Fruit fly (Drosophila melanogaster) whole organism, embryonic: ENCODE data around the gene CG14694.

Experiments used
- ATbp ChIP-seq: fragments of 200-800 bp; sonication (Bioruptor generic); optimal IDR thresholded peaks from 2 replicates; lab custom pipeline; 2017; ENCODE audit warnings: missing biosample characterization, mild to moderate bottlenecking, missing genetic modification characterization, missing genetic modification reagents
- Atf3 ChIP-seq: fragments of 200-800 bp; sonication (Bioruptor generic); optimal IDR thresholded peaks from 3 replicates; lab custom pipeline; 2016; ENCODE audit warnings: missing biosample characterization, missing genetic modification characterization
- CG11093 ChIP-seq: fragments of 200-800 bp; sonication (Bioruptor generic); IDR thresholded peaks from 3 replicates; pipeline ENCODE4 v1.3.6; 2022; ENCODE audit warnings: missing biosample characterization, missing genetic modification characterization
- CG11560 ChIP-seq: fragments of 200-800 bp; sonication (Bioruptor generic); IDR thresholded peaks from 3 replicates; pipeline ENCODE4 v1.3.6; 2022; ENCODE audit warnings: missing biosample characterization, missing genetic modification characterization
- CG13123 ChIP-seq: fragments of 200-800 bp; sonication (Bioruptor generic); optimal IDR thresholded peaks from 2 replicates; lab custom pipeline; 2016; ENCODE audit warnings: missing biosample characterization, missing genetic modification characterization
- CG13775 ChIP-seq: fragments of 200-800 bp; sonication (Bioruptor generic); optimal IDR thresholded peaks from 3 replicates; lab custom pipeline; 2017; ENCODE audit warnings: missing biosample characterization, mild to moderate bottlenecking, missing genetic modification characterization
- CG14667 ChIP-seq: fragments of 200-800 bp; sonication (Bioruptor generic); IDR thresholded peaks from 2 replicates; pipeline ENCODE4 v1.3.6; 2022; ENCODE audit warnings: missing biosample characterization, missing genetic modification characterization
- CG15011 ChIP-seq: fragments of 200-800 bp; sonication (Bioruptor generic); optimal IDR thresholded peaks from 3 replicates; lab custom pipeline; 2018; ENCODE audit warnings: missing biosample characterization, mild to moderate bottlenecking, missing genetic modification characterization
- CG15073 ChIP-seq: fragments of 200-800 bp; sonication (Bioruptor generic); optimal IDR thresholded peaks from 2 replicates; lab custom pipeline; 2016; ENCODE audit warnings: missing biosample characterization, missing genetic modification characterization
- CG17328 ChIP-seq: fragments of 200-800 bp; sonication (Bioruptor generic); IDR thresholded peaks from 2 replicates; pipeline ENCODE4 v1.3.6; 2022; ENCODE audit warnings: missing biosample characterization, missing genetic modification characterization
- CG18476 ChIP-seq: fragments of 200-800 bp; sonication (Bioruptor generic); optimal IDR thresholded peaks from 2 replicates; lab custom pipeline; 2016; ENCODE audit warnings: missing biosample characterization, mild to moderate bottlenecking, missing genetic modification characterization
- CG2199 ChIP-seq: fragments of 200-800 bp; sonication (Bioruptor generic); IDR thresholded peaks from 3 replicates; pipeline ENCODE4 v1.3.6; 2022; ENCODE audit warnings: missing biosample characterization, missing genetic modification characterization
- CG32532 ChIP-seq: fragments of 200-800 bp; sonication (Bioruptor generic); IDR thresholded peaks from 2 replicates; pipeline ENCODE4 v1.3.6; 2022; ENCODE audit warnings: missing biosample characterization, missing genetic modification characterization
- CG4328 ChIP-seq: fragments of 200-800 bp; sonication (Bioruptor generic); optimal IDR thresholded peaks from 3 replicates; lab custom pipeline; 2017; ENCODE audit warnings: missing biosample characterization, missing genetic modification reagents, missing genetic modification characterization
- CG5245 ChIP-seq: fragments of 200-800 bp; sonication (Bioruptor generic); optimal IDR thresholded peaks from 3 replicates; lab custom pipeline; 2016; ENCODE audit warnings: missing biosample characterization, missing genetic modification characterization
- CG7357 ChIP-seq: fragments of 200-800 bp; sonication (Bioruptor generic); IDR thresholded peaks from 3 replicates; pipeline ENCODE4 v1.3.6; 2022; ENCODE audit warnings: missing biosample characterization, missing genetic modification characterization
- CG7556 ChIP-seq: fragments of 200-800 bp; sonication (Bioruptor generic); optimal IDR thresholded peaks from 2 replicates; lab custom pipeline; 2017; ENCODE audit warnings: missing biosample characterization, mild to moderate bottlenecking, missing genetic modification characterization
- CG7987 ChIP-seq: fragments of 200-800 bp; sonication (Bioruptor generic); optimal IDR thresholded peaks from 2 replicates; lab custom pipeline; 2018; ENCODE audit warnings: missing biosample characterization, mild to moderate bottlenecking, missing genetic modification characterization, moderate library complexity
- CG8089 ChIP-seq: fragments of 200-800 bp; sonication (Bioruptor generic); optimal IDR thresholded peaks from 3 replicates; lab custom pipeline; 2016; ENCODE audit warnings: missing biosample characterization, missing genetic modification characterization
- CG8359 ChIP-seq: fragments of 200-800 bp; sonication (Bioruptor generic); optimal IDR thresholded peaks from 2 replicates; lab custom pipeline; 2017; ENCODE audit warnings: missing biosample characterization, mild to moderate bottlenecking, missing genetic modification characterization, borderline replicate concordance
- H2.0 ChIP-seq: fragments of 200-800 bp; sonication (Bioruptor generic); IDR thresholded peaks from 2 replicates; pipeline ENCODE4 v1.3.6; 2022; ENCODE audit warnings: missing biosample characterization, missing genetic modification characterization
- HLH4C ChIP-seq: fragments of 200-800 bp; sonication (Bioruptor generic); IDR thresholded peaks from 3 replicates; pipeline ENCODE4 v1.3.6; 2022; ENCODE audit warnings: missing biosample characterization, missing genetic modification characterization; ENCODE audit not compliant: partially characterized antibody
- Meics ChIP-seq: fragments of 200-800 bp; sonication (Bioruptor generic); optimal IDR thresholded peaks from 2 replicates; lab custom pipeline; 2017; ENCODE audit warnings: missing biosample characterization, mild to moderate bottlenecking, missing genetic modification characterization
- NK7.1 ChIP-seq: fragments of 200-800 bp; sonication (Bioruptor generic); optimal IDR thresholded peaks from 3 replicates; lab custom pipeline; 2016; ENCODE audit warnings: missing biosample characterization, missing genetic modification characterization
- Side ChIP-seq: fragments of 200-800 bp; sonication (Bioruptor generic); optimal IDR thresholded peaks from 2 replicates; lab custom pipeline; 2016; ENCODE audit warnings: missing biosample characterization, missing genetic modification characterization
- Sox100B ChIP-seq: fragments of 200-800 bp; sonication (Bioruptor generic); optimal IDR thresholded peaks from 3 replicates; lab custom pipeline; 2018; ENCODE audit warnings: missing biosample characterization, mild to moderate bottlenecking, missing genetic modification characterization
- Sry-β ChIP-seq: fragments of 200-800 bp; sonication (Bioruptor generic); optimal IDR thresholded peaks from 2 replicates; lab custom pipeline; 2018; ENCODE audit warnings: missing biosample characterization, mild to moderate bottlenecking, missing genetic modification characterization, moderate library complexity
- Usf ChIP-seq: fragments of 200-800 bp; sonication (Bioruptor generic); optimal IDR thresholded peaks from 2 replicates; lab custom pipeline; 2017; ENCODE audit warnings: missing genotype, missing biosample characterization, missing genetic modification characterization
- Vsx1 ChIP-seq: fragments of 200-800 bp; sonication (Bioruptor generic); optimal IDR thresholded peaks from 2 replicates; lab custom pipeline; 2017; ENCODE audit warnings: missing biosample characterization, mild to moderate bottlenecking, missing genetic modification characterization, missing genetic modification reagents
- YL-1 ChIP-seq: fragments of 200-800 bp; sonication (Bioruptor generic); optimal IDR thresholded peaks from 3 replicates; lab custom pipeline; 2017; ENCODE audit warnings: missing biosample characterization, mild to moderate bottlenecking, missing genetic modification characterization
- al ChIP-seq: fragments of 200-800 bp; sonication (Bioruptor generic); IDR thresholded peaks from 2 replicates; pipeline ENCODE4 v1.3.6; 2022; ENCODE audit warnings: missing biosample characterization, missing genetic modification characterization
- ato ChIP-seq: fragments of 200-800 bp; sonication (Bioruptor generic); IDR thresholded peaks from 2 replicates; pipeline ENCODE4 v1.3.6; 2022; ENCODE audit warnings: missing biosample characterization, missing genetic modification characterization; ENCODE audit not compliant: partially characterized antibody
- eve ChIP-seq, 2 experiments: fragments of >200 bp; optimal IDR thresholded peaks; 2 replicates each; lab custom pipeline; 2017; ENCODE audit warnings: missing biosample characterization in 2 of 2, missing genetic modification characterization in 2 of 2
- exex ChIP-seq: fragments of 200-800 bp; sonication (Bioruptor generic); optimal IDR thresholded peaks from 4 replicates; lab custom pipeline; 2018; ENCODE audit warnings: missing biosample characterization, mild to moderate bottlenecking, missing genetic modification characterization, moderate library complexity
- gsb ChIP-seq: fragments of 200-800 bp; sonication (Bioruptor generic); IDR thresholded peaks from 2 replicates; pipeline ENCODE4 v1.3.6; 2022; ENCODE audit warnings: missing biosample characterization, missing genetic modification characterization
- h ChIP-seq: fragments of >200 bp; optimal IDR thresholded peaks from 2 replicates; lab custom pipeline; 2017
- hb ChIP-seq: fragments of 200-800 bp; sonication (Bioruptor generic); IDR thresholded peaks from 3 replicates; pipeline ENCODE4 v1.3.6; 2022; ENCODE audit warnings: missing biosample characterization, missing genetic modification characterization; ENCODE audit not compliant: partially characterized antibody
- her ChIP-seq: fragments of 200-800 bp; sonication (Bioruptor generic); optimal IDR thresholded peaks from 2 replicates; lab custom pipeline; 2016; ENCODE audit warnings: missing biosample characterization, missing genetic modification characterization
- pfk ChIP-seq: fragments of 200-800 bp; sonication (Bioruptor generic); optimal IDR thresholded peaks from 2 replicates; lab custom pipeline; 2018; ENCODE audit warnings: missing biosample characterization, mild to moderate bottlenecking, missing genetic modification characterization, moderate library complexity
- prd ChIP-seq, 3 experiments: fragments of >200 bp in 2 of 3; fragments of 200-800 bp in 1 of 3; sonication (Bioruptor generic) in 1 of 3; optimal IDR thresholded peaks in 2 of 3; IDR thresholded peaks in 1 of 3; 2 replicates in 2 of 3; 3 replicates in 1 of 3; pipeline versions ENCODE4 v1.3.6 to Lab custom; 2017 to 2022; ENCODE audit warnings: missing biosample characterization in 1 of 3, missing genetic modification characterization in 1 of 3
- schlank ChIP-seq: fragments of 200-800 bp; sonication (Bioruptor generic); optimal IDR thresholded peaks from 2 replicates; lab custom pipeline; 2018; ENCODE audit warnings: missing biosample characterization, mild to moderate bottlenecking, missing genetic modification characterization
- seq ChIP-seq: fragments of 200-800 bp; sonication (Bioruptor generic); IDR thresholded peaks from 2 replicates; pipeline ENCODE4 v1.3.6; 2022; ENCODE audit warnings: missing biosample characterization, missing genetic modification characterization
- slbo ChIP-seq: fragments of 200-800 bp; sonication (Bioruptor generic); IDR thresholded peaks from 2 replicates; pipeline ENCODE4 v1.3.6; 2022; ENCODE audit warnings: missing biosample characterization, missing genetic modification characterization
- slou ChIP-seq: fragments of 200-800 bp; sonication (Bioruptor generic); optimal IDR thresholded peaks from 3 replicates; lab custom pipeline; 2016; ENCODE audit warnings: missing biosample characterization, missing genetic modification characterization
- so ChIP-seq: fragments of 200-800 bp; sonication (Bioruptor generic); IDR thresholded peaks from 3 replicates; pipeline ENCODE4 v1.3.6; 2022; ENCODE audit warnings: missing biosample characterization, missing genetic modification characterization
- tna ChIP-seq: fragments of 200-800 bp; sonication (Bioruptor generic); IDR thresholded peaks from 2 replicates; pipeline ENCODE4 v1.3.6; 2022; ENCODE audit warnings: missing biosample characterization, missing genetic modification characterization; ENCODE audit not compliant: partially characterized antibody
- tup ChIP-seq: fragments of 200-800 bp; sonication (Bioruptor generic); optimal IDR thresholded peaks from 2 replicates; lab custom pipeline; 2016; ENCODE audit warnings: missing biosample characterization, mild to moderate bottlenecking, missing genetic modification characterization, moderate library complexity
- zf30C ChIP-seq: fragments of 200-800 bp; sonication (Bioruptor generic); optimal IDR thresholded peaks from 3 replicates; lab custom pipeline; 2018; ENCODE audit warnings: missing biosample characterization, mild to moderate bottlenecking, missing genetic modification characterization

CG14694 gene

dm6 chr3R:10886462-10887315, 27.1 kb upstream of the CG14694 start (continued):
- TF ChIP-seq CG8089 (GFP tag; lab: Kevin White, UChicago) (peak; percentile 78), CG14667 (peak; percentile 75), eve (GFP tag; optimal IDR thresholded peaks at IDR 0.05; lab: Kevin White, UChicago) (no peak), zf30C (GFP tag; lab: Kevin White, UChicago) (no peak), pfk (no peak), slbo (GFP tag; lab: Robert Waterston, UW) (peak; percentile 90), CG11093 (0 out of 3 replicates have a peak, but pooled peaks have one; percentile 51), ato (GFP tag; lab: Robert Waterston, UW) (no peak), CG5245 (GFP tag; lab: Kevin White, UChicago) (peak; percentile 60), gsb (GFP tag; lab: Robert Waterston, UW) (peak; percentile 77; the same call in 1 of the 2 replicates), exex (tag; lab: Kevin White, UChicago) (peak; percentile 72), Side (GFP tag; lab: Kevin White, UChicago) (peak; percentile 91), CG32532 (GFP tag; lab: Robert Waterston, UW) (peak; percentile 94), schlank (tag; lab: Kevin White, UChicago) (peak; percentile 74), CG7357 (peak; percentile 74), slou (peak; percentile 87), CG18476 (peak; percentile 73), CG13123 (GFP tag; lab: Kevin White, UChicago) (peak; percentile 45), Usf (GFP tag; lab: Kevin White, UChicago) (peak; percentile 73), h (lab: Kevin White, UChicago) (no peak), H2.0 (GFP tag; lab: Robert Waterston, UW) (peak; percentile 72), CG8359 (GFP tag; lab: Kevin White, UChicago) (peak; percentile 57), seq (GFP tag; lab: Robert Waterston, UW) (peak; percentile 85), her (GFP tag; lab: Kevin White, UChicago) (peak; percentile 81), Sry-β (GFP tag; lab: Kevin White, UChicago) (peak; percentile 16), ATbp (GFP tag; lab: Kevin White, UChicago) (peak; percentile 87), Sox100B (GFP tag; lab: Kevin White, UChicago) (peak; percentile 89), CG2199 (peak; percentile 29; the same call in 1 of the 3 replicates), al (GFP tag; lab: Robert Waterston, UW) (peak; percentile 74), YL-1 (GFP tag; lab: Kevin White, UChicago) (peak; percentile 39), tna (0 out of 2 replicates have a peak, but pooled peaks have one; percentile 7), Vsx1 (GFP tag; lab: Kevin White, UChicago) (peak; percentile 56), CG4328 (peak; percentile 92), CG15011 (peak; percentile 85), prd (optimal IDR thresholded peaks at IDR 0.05; lab: Kevin White, UChicago) (no peak), prd (GFP tag; IDR thresholded peaks at IDR 0.05; lab: Robert Waterston, UW) (peak; percentile 86), Atf3 (peak; percentile 48), CG15073 (GFP tag; lab: Kevin White, UChicago) (peak; percentile 95), hb (GFP tag; lab: Robert Waterston, UW) (no peak), so (GFP tag; lab: Robert Waterston, UW) (peak; percentile 88; the same call in 2 of the 3 replicates), CG17328 (GFP tag; lab: Robert Waterston, UW) (peak; percentile 77), tup (peak; percentile 69), CG7556 (GFP tag; lab: Kevin White, UChicago) (peak; percentile 95), CG7987 (GFP tag; lab: Kevin White, UChicago) (peak; percentile 12), CG13775 (peak; percentile 89), NK7.1 (peak; percentile 74), Meics (peak; percentile 94), CG11560 (tag; lab: Robert Waterston, UW) (peak; percentile 75; the same call in 2 of the 3 replicates), HLH4C (GFP tag; lab: Robert Waterston, UW) (no peak)
